Worm (Caenorhabditis elegans) whole organism, L1 larva: ENCODE data around the gene oac-56.

ENCODE experiments used
- aha-1 ChIP-seq: fragments of 150-350 bp; optimal IDR thresholded peaks from 2 replicates; lab custom pipeline; 2014; ENCODE audit warnings: missing biosample characterization, missing genetic modification characterization
- alr-1 ChIP-seq: fragments of 200-800 bp; sonication (Bioruptor generic); optimal IDR thresholded peaks from 2 replicates; lab custom pipeline; 2018; ENCODE audit warnings: borderline replicate concordance, mild to moderate bottlenecking, missing genetic modification characterization, missing compliant biosample characterization
- ama-1 ChIP-seq: fragments of 150-350 bp; optimal IDR thresholded peaks from 2 replicates; lab custom pipeline; 2014
- blmp-1 ChIP-seq: fragments of 150-350 bp; optimal IDR thresholded peaks from 2 replicates; lab custom pipeline; 2014; ENCODE audit warnings: missing biosample characterization, missing genetic modification characterization
- ceh-8 ChIP-seq: fragments of 200-800 bp; sonication (Bioruptor generic); optimal IDR thresholded peaks from 2 replicates; lab custom pipeline; 2018; ENCODE audit warnings: mild to moderate bottlenecking, missing genetic modification characterization, moderate library complexity, missing compliant biosample characterization
- ceh-88 ChIP-seq: fragments of 200-800 bp; sonication (Bioruptor generic); IDR thresholded peaks from 2 replicates; pipeline ENCODE4 v1.3.6; 2022; ENCODE audit warnings: missing genetic modification characterization, missing compliant biosample characterization
- ces-1 ChIP-seq: fragments of 150-350 bp; optimal IDR thresholded peaks from 2 replicates; lab custom pipeline; 2014; ENCODE audit warnings: missing biosample characterization, missing genetic modification reagents, missing genetic modification characterization
- efl-1 ChIP-seq, 4 experiments: fragments of 150-350 bp; optimal IDR thresholded peaks in 3 of 4; peaks in 1 of 4; 1 replicate in 1 of 4; 2 replicates in 3 of 4; lab custom pipeline; 2014; ENCODE audit warnings: missing biosample characterization in 2 of 4, missing genetic modification characterization in 2 of 4, missing genetic modification reagents in 2 of 4
- efl-3 ChIP-seq: fragments of 200-800 bp; sonication (Bioruptor generic); optimal IDR thresholded peaks from 2 replicates; lab custom pipeline; 2018; ENCODE audit warnings: mild to moderate bottlenecking, missing genetic modification characterization, missing compliant biosample characterization
- egl-13 ChIP-seq: sonication (generic microtip); optimal IDR thresholded peaks from 2 replicates; lab custom pipeline; 2016; ENCODE audit warnings: missing genotype, missing genetic modification reagents, missing genetic modification characterization, missing compliant biosample characterization
- elt-2 ChIP-seq: sonication (generic microtip); optimal IDR thresholded peaks from 2 replicates; lab custom pipeline; 2016; ENCODE audit warnings: missing genetic modification characterization, mild to moderate bottlenecking, inconsistent platforms, missing compliant biosample characterization, missing genetic modification reagents
- elt-3 ChIP-seq, 6 experiments: fragments of 150-350 bp in 1 of 6; sonication (generic microtip); optimal IDR thresholded peaks; 2 replicates each; lab custom pipeline; 2017 to 2018; ENCODE audit warnings: missing biosample characterization in 6 of 6, missing genetic modification characterization in 6 of 6, inconsistent platforms in 1 of 6
- fkh-8 ChIP-seq: sonication (generic microtip); optimal IDR thresholded peaks from 2 replicates; lab custom pipeline; 2016; ENCODE audit warnings: mild to moderate bottlenecking, missing genetic modification characterization, missing compliant biosample characterization
- hlh-17 ChIP-seq: fragments of 200-800 bp; sonication (Bioruptor generic); optimal IDR thresholded peaks from 2 replicates; lab custom pipeline; 2018; ENCODE audit warnings: missing genetic modification characterization, mild to moderate bottlenecking, missing compliant biosample characterization, moderate library complexity, borderline replicate concordance
- hlh-4 ChIP-seq: sonication (generic microtip); optimal IDR thresholded peaks from 2 replicates; lab custom pipeline; 2016; ENCODE audit warnings: mild to moderate bottlenecking, missing genetic modification characterization, missing compliant biosample characterization
- isw-1 ChIP-seq: fragments of 200-800 bp; sonication (Bioruptor generic); IDR thresholded peaks from 2 replicates; pipeline ENCODE4 v1.3.6; 2022; ENCODE audit warnings: missing genetic modification characterization, missing compliant biosample characterization
- lin-14 ChIP-seq: fragments of 200-800 bp; sonication (Bioruptor generic); optimal IDR thresholded peaks from 2 replicates; lab custom pipeline; 2018; ENCODE audit warnings: mild to moderate bottlenecking, missing genetic modification characterization, moderate library complexity, missing compliant biosample characterization
- lin-15B ChIP-seq: fragments of 150-350 bp; sonication (generic microtip); optimal IDR thresholded peaks from 3 replicates; lab custom pipeline; 2014; ENCODE audit warnings: missing biosample characterization, missing genetic modification characterization
- mab-9 ChIP-seq: fragments of 200-800 bp; sonication (Bioruptor generic); IDR thresholded peaks from 2 replicates; pipeline ENCODE4 v1.3.6; 2022; ENCODE audit warnings: missing genetic modification reagents, missing genetic modification characterization, missing compliant biosample characterization
- mdl-1 ChIP-seq, 2 experiments: fragments of 150-350 bp; optimal IDR thresholded peaks; 2 replicates each; lab custom pipeline; 2014 to 2017; ENCODE audit warnings: missing biosample characterization in 2 of 2, missing genetic modification characterization in 2 of 2, inconsistent platforms in 1 of 2
- mef-2 ChIP-seq: fragments of 150-350 bp; optimal IDR thresholded peaks from 2 replicates; lab custom pipeline; 2014; ENCODE audit warnings: missing biosample characterization, missing genetic modification characterization
- mep-1 ChIP-seq: fragments of 150-350 bp; optimal IDR thresholded peaks from 2 replicates; lab custom pipeline; 2014; ENCODE audit warnings: missing biosample characterization, missing genetic modification characterization
- nhr-20 ChIP-seq: sonication (generic microtip); optimal IDR thresholded peaks from 2 replicates; lab custom pipeline; 2016; ENCODE audit warnings: mild to moderate bottlenecking, missing genetic modification characterization, missing compliant biosample characterization
- nhr-237 ChIP-seq: fragments of 150-350 bp; optimal IDR thresholded peaks from 2 replicates; lab custom pipeline; 2014; ENCODE audit warnings: missing biosample characterization, missing genetic modification characterization
- nhr-77 ChIP-seq: fragments of 150-350 bp; optimal IDR thresholded peaks from 2 replicates; lab custom pipeline; 2014; ENCODE audit warnings: missing biosample characterization, missing genetic modification characterization
- nhr-85 ChIP-seq: sonication (generic microtip); peaks from one replicate; lab custom pipeline; 2016; ENCODE audit warnings: missing genetic modification characterization, inconsistent platforms, missing compliant biosample characterization
- nhr-90 ChIP-seq: sonication (generic microtip); optimal IDR thresholded peaks from 2 replicates; lab custom pipeline; 2016; ENCODE audit warnings: mild to moderate bottlenecking, missing genetic modification characterization, missing compliant biosample characterization; ENCODE audit not compliant: poor library complexity
- rnt-1 ChIP-seq: sonication (generic microtip); optimal IDR thresholded peaks from 2 replicates; lab custom pipeline; 2016; ENCODE audit warnings: mild to moderate bottlenecking, missing genetic modification characterization, moderate library complexity, missing compliant biosample characterization
- snu-23 ChIP-seq: sonication (generic microtip); optimal IDR thresholded peaks from 2 replicates; lab custom pipeline; 2016; ENCODE audit warnings: missing genetic modification characterization, missing compliant biosample characterization
- sox-4 ChIP-seq: sonication (generic microtip); optimal IDR thresholded peaks from 2 replicates; lab custom pipeline; 2016; ENCODE audit warnings: missing genetic modification characterization, missing compliant biosample characterization
- sptf-1 ChIP-seq: fragments of 150-350 bp; optimal IDR thresholded peaks from 2 replicates; lab custom pipeline; 2014; ENCODE audit warnings: missing biosample characterization, missing genetic modification characterization
- sup-37 ChIP-seq: fragments of 200-800 bp; sonication (Bioruptor generic); optimal IDR thresholded peaks from 2 replicates; lab custom pipeline; 2018; ENCODE audit warnings: mild to moderate bottlenecking, missing genetic modification characterization, missing compliant biosample characterization
- swsn-7 ChIP-seq: sonication (generic microtip); optimal IDR thresholded peaks from 2 replicates; lab custom pipeline; 2016; ENCODE audit warnings: missing genetic modification characterization, missing compliant biosample characterization
- tbx-2 ChIP-seq: sonication (generic microtip); optimal IDR thresholded peaks from 2 replicates; lab custom pipeline; 2016; ENCODE audit warnings: missing genetic modification characterization, missing compliant biosample characterization
- tlp-1 ChIP-seq: fragments of 150-350 bp; optimal IDR thresholded peaks from 2 replicates; lab custom pipeline; 2014; ENCODE audit warnings: missing biosample characterization, missing genetic modification characterization
- unc-130 ChIP-seq: fragments of 150-350 bp; optimal IDR thresholded peaks from 2 replicates; lab custom pipeline; 2017; ENCODE audit warnings: missing biosample characterization, missing genetic modification characterization, inconsistent platforms
- unc-30 ChIP-seq: sonication (generic microtip); optimal IDR thresholded peaks from 2 replicates; lab custom pipeline; 2017; ENCODE audit warnings: missing biosample characterization, missing genetic modification characterization
- xbp-1 ChIP-seq: sonication (generic microtip); optimal IDR thresholded peaks from 2 replicates; lab custom pipeline; 2016; ENCODE audit warnings: missing genetic modification characterization, missing compliant biosample characterization
- zag-1 ChIP-seq: fragments of 150-350 bp; optimal IDR thresholded peaks from 2 replicates; lab custom pipeline; 2014; ENCODE audit warnings: missing biosample characterization, missing genetic modification characterization
- ztf-11 ChIP-seq, 2 experiments: sonication (generic microtip); optimal IDR thresholded peaks; 2 replicates each; lab custom pipeline; 2016 to 2017; ENCODE audit warnings: missing genetic modification characterization in 2 of 2, missing biosample characterization in 1 of 2, missing compliant biosample characterization in 1 of 2

oac-56 gene

DNA sequence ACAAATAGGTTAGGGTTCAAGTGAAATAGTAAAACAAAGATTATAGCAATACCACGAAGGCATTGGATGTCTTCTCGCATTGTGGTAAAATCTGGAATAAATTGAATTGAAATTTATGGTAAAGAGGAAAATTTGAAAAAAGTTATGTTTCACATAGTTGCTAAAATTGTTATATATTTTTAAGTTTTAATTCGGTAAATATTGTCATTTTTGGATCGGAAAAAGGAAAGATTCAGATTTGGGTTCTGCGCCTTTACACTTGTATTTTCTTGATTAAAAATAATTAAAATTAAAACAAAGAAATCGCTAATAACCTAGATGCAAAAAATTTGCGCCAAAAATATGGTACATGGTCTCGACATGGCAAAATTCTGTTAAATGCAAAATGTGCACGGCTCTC, at the start of gene oac-56:
Gene oac-56 (minus strand): TSS at position 101 of the 400 bp plus-strand sequence.
- TF ChIP-seq swsn-7 (no peak), ama-1 (lab: Kevin White, UChicago) (no peak), ces-1 (GFP tag; lab: Kevin White, UChicago) (no peak), hlh-4 (tag; lab: Kevin White, UChicago) (no peak), unc-130 (tag; lab: Kevin White, UChicago) (no peak), isw-1 (no peak), rnt-1 (tag; lab: Kevin White, UChicago) (no peak), sup-37 (GFP tag; lab: Kevin White, UChicago) (no peak), fkh-8 (tag; lab: Kevin White, UChicago) (no peak), unc-30 (tag; lab: Kevin White, UChicago) (no peak), mef-2 (tag; lab: Kevin White, UChicago) (no peak), aha-1 (no peak)
- TF ChIP-seq, all 84 proteins: peak for 0

ce11 chrIV:14395531-14395930, 45.0 kb upstream of the oac-56 start:
- no peak for TF ChIP-seq ztf-11 (tag; optimal IDR thresholded peaks at IDR 0.05; lab: Kevin White, UChicago)
- TF ChIP-seq mef-2 (tag; lab: Kevin White, UChicago), result no peak
- no peak for TF ChIP-seq nhr-20
- TF ChIP-seq nhr-237 (tag; lab: Kevin White, UChicago), result no peak
- TF ChIP-seq mdl-1 (tag; optimal IDR thresholded peaks at IDR 0.05; lab: Kevin White, UChicago), result no peak
- TF ChIP-seq rnt-1 (tag; lab: Kevin White, UChicago), result no peak
- TF ChIP-seq tlp-1 (tag; lab: Kevin White, UChicago), result no peak
- no peak for TF ChIP-seq unc-30 (tag; lab: Kevin White, UChicago)
- no peak for TF ChIP-seq blmp-1
- no peak for TF ChIP-seq snu-23 (GFP tag; lab: Kevin White, UChicago)
- TF ChIP-seq efl-3 (GFP tag; lab: Kevin White, UChicago), result no peak
- no peak for TF ChIP-seq alr-1 (tag; lab: Kevin White, UChicago)
- no peak for TF ChIP-seq nhr-77 (tag; lab: Kevin White, UChicago)
- TF ChIP-seq ceh-88 (GFP tag; lab: Robert Waterston, UW), result no peak
- TF ChIP-seq hlh-17 (GFP tag; lab: Kevin White, UChicago), result no peak
- TF ChIP-seq fkh-8 (tag; lab: Kevin White, UChicago), result no peak
- no peak for TF ChIP-seq mab-9
- no peak for TF ChIP-seq tbx-2 (tag; lab: Kevin White, UChicago)
- TF ChIP-seq sox-4, result no peak
- TF ChIP-seq, all 84 proteins: peak for 0

ce11 chrIV:14394812-14395211, 44.3 kb upstream of the oac-56 start:
- TF ChIP-seq sptf-1 (tag; lab: Kevin White, UChicago) (no peak), nhr-85 (no peak), efl-3 (GFP tag; lab: Kevin White, UChicago) (no peak), elt-2 (tag; lab: Kevin White, UChicago) (no peak), xbp-1 (tag; lab: Kevin White, UChicago) (no peak), egl-13 (no peak), snu-23 (GFP tag; lab: Kevin White, UChicago) (no peak), elt-3 (tag; optimal IDR thresholded peaks at IDR 0.05; lab: Kevin White, UChicago) (no peak), lin-15B (tag; lab: Kevin White, UChicago) (no peak), lin-14 (GFP tag; lab: Kevin White, UChicago) (no peak), ztf-11 (tag; optimal IDR thresholded peaks at IDR 0.05; lab: Kevin White, UChicago) (no peak)

- TF ChIP-seq ceh-8, result no peak
- TF ChIP-seq mep-1, result no peak
- no peak for TF ChIP-seq zag-1 (tag; lab: Kevin White, UChicago)
- no peak for TF ChIP-seq lin-14 (GFP tag; lab: Kevin White, UChicago)
- no peak for TF ChIP-seq efl-1 (optimal IDR thresholded peaks at IDR 0.05; lab: Kevin White, UChicago)
- TF ChIP-seq efl-1 (GFP tag; optimal IDR thresholded peaks at IDR 0.05 in 1 of 2; lab: Kevin White, UChicago), result peak in 1 of 2 experiments; percentile 7
- no peak for TF ChIP-seq nhr-90 (tag; lab: Kevin White, UChicago)
Measured at ce11 chrIV:14393838-14394237, 43.3 kb upstream of the oac-56 start, which contains the start of gene clc-8. clc-8 (plus strand) TSS chrIV:14394138.
